Worm (Caenorhabditis elegans): ENCODE results near the gene dhs-20.

Gene dhs-20

ce11 chrV:11572803-11573490 lies 31.4 kb downstream of the dhs-20 start, which contains the start of the genes H12C20.7 and nhr-68:
TSS of gene H12C20.7 (minus strand) at chrV:11572990.
TSS of gene nhr-68 (plus strand) at chrV:11573440.
- TF ChIP-seq ceh-13 (GFP tag; optimal IDR thresholded peaks at IDR 0.05) (no peak), B0310.2 (tag; optimal IDR thresholded peaks at IDR 0.05) (no peak), sea-1 (GFP tag; conservative IDR thresholded peaks at IDR 0.05) (no peak), tra-4 (tag; optimal IDR thresholded peaks at IDR 0.05) (no peak), hmbx-1 (tag; optimal IDR thresholded peaks at IDR 0.05) (no peak), F13C5.2 (tag; optimal IDR thresholded peaks at IDR 0.05) (no peak), aly-1 (tag; optimal IDR thresholded peaks at IDR 0.05) (no peak), ets-7 (tag; optimal IDR thresholded peaks at IDR 0.05) (no peak), ama-1 (optimal IDR thresholded peaks at IDR 0.05) (no peak), hmg-4 (GFP tag; optimal IDR thresholded peaks at IDR 0.05) (no peak), hnd-1 (tag; optimal IDR thresholded peaks at IDR 0.05) (no peak), ceh-36 (tag; optimal IDR thresholded peaks at IDR 0.05) (no peak), pes-1 (GFP tag; IDR thresholded peaks at IDR 0.05) (no peak), tbx-37 (GFP tag; conservative IDR thresholded peaks at IDR 0.05) (no peak)

ce11 chrV:11570169-11570651 lies 34.2 kb downstream of the dhs-20 start, which contains the start of the genes nhr-101 and pms-2:
TSS of gene nhr-101 (plus strand) at chrV:11570476.
TSS of gene pms-2 (minus strand) at chrV:11570601.
- TF ChIP-seq hmg-4 (GFP tag; optimal IDR thresholded peaks at IDR 0.05) (no peak), F13C5.2 (tag; optimal IDR thresholded peaks at IDR 0.05) (no peak), aly-1 (tag; optimal IDR thresholded peaks at IDR 0.05) (no peak), B0310.2 (tag; optimal IDR thresholded peaks at IDR 0.05) (no peak), scrt-1 (GFP tag; IDR thresholded peaks at IDR 0.05) (no peak), ceh-36 (tag; optimal IDR thresholded peaks at IDR 0.05) (no peak), ets-7 (tag; optimal IDR thresholded peaks at IDR 0.05) (no peak), hmbx-1 (tag; optimal IDR thresholded peaks at IDR 0.05) (no peak), tbx-37 (GFP tag; conservative IDR thresholded peaks at IDR 0.05) (no peak), hnd-1 (tag; optimal IDR thresholded peaks at IDR 0.05) (no peak), flt-1 (GFP tag; IDR thresholded peaks at IDR 0.05) (no peak), tra-4 (tag; optimal IDR thresholded peaks at IDR 0.05) (no peak), tbx-11 (GFP tag; IDR thresholded peaks at IDR 0.05) (no peak), sea-1 (GFP tag; conservative IDR thresholded peaks at IDR 0.05) (no peak)

- TF ChIP-seq tbx-11 (GFP tag; IDR thresholded peaks at IDR 0.05) = no peak
Observed at ce11 chrV:11564573-11564972, 39.8 kb downstream of the dhs-20 start, which contains the start of gene srx-87. TSS of gene srx-87 (plus strand) at chrV:11564873.

ce11 chrV:11562643-11563042 lies 41.7 kb downstream of the dhs-20 start, which contains the start of gene srx-86:
TSS of gene srx-86 (plus strand) at chrV:11562943.
- TF ChIP-seq B0310.2 (tag; optimal IDR thresholded peaks at IDR 0.05) = no peak
- no peak for TF ChIP-seq F13C5.2 (tag; optimal IDR thresholded peaks at IDR 0.05)
- no peak for TF ChIP-seq tbx-11 (GFP tag; IDR thresholded peaks at IDR 0.05)
- no peak for TF ChIP-seq ama-1 (optimal IDR thresholded peaks at IDR 0.05)
- no peak for TF ChIP-seq sea-1 (GFP tag; conservative IDR thresholded peaks at IDR 0.05)

ce11 chrV:11554260-11554659 lies 50.1 kb downstream of the dhs-20 start, which contains the start of gene duo-1:
TSS of gene duo-1 (plus strand) at chrV:11554630.
- TF ChIP-seq hmbx-1 (tag; optimal IDR thresholded peaks at IDR 0.05) (no peak), hnd-1 (tag; optimal IDR thresholded peaks at IDR 0.05) (no peak), B0310.2 (tag; optimal IDR thresholded peaks at IDR 0.05) (no peak), tbx-11 (GFP tag; IDR thresholded peaks at IDR 0.05) (no peak), ama-1 (optimal IDR thresholded peaks at IDR 0.05) (no peak), ceh-13 (GFP tag; optimal IDR thresholded peaks at IDR 0.05) (no peak), sea-1 (GFP tag; conservative IDR thresholded peaks at IDR 0.05) (no peak), tra-4 (tag; optimal IDR thresholded peaks at IDR 0.05) (no peak), ceh-36 (tag; optimal IDR thresholded peaks at IDR 0.05) (no peak), aly-1 (tag; optimal IDR thresholded peaks at IDR 0.05) (no peak), hmg-4 (GFP tag; optimal IDR thresholded peaks at IDR 0.05) (no peak), ets-7 (tag; optimal IDR thresholded peaks at IDR 0.05) (no peak), pes-1 (GFP tag; IDR thresholded peaks at IDR 0.05) (no peak), flt-1 (GFP tag; IDR thresholded peaks at IDR 0.05) (no peak), F13C5.2 (tag; optimal IDR thresholded peaks at IDR 0.05) (no peak), scrt-1 (GFP tag; IDR thresholded peaks at IDR 0.05) (no peak), tbx-37 (GFP tag; conservative IDR thresholded peaks at IDR 0.05) (no peak)

ce11 chrV:11552379-11552778 lies 52.0 kb downstream of the dhs-20 start, which contains the start of gene srx-85:
TSS of gene srx-85 (plus strand) at chrV:11552679.
- TF ChIP-seq scrt-1 (GFP tag; IDR thresholded peaks at IDR 0.05) = no peak
- no peak for TF ChIP-seq tbx-37 (GFP tag; conservative IDR thresholded peaks at IDR 0.05)
- TF ChIP-seq tra-4 (tag; optimal IDR thresholded peaks at IDR 0.05) = no peak
- no peak for TF ChIP-seq pes-1 (GFP tag; IDR thresholded peaks at IDR 0.05)
